Fruit fly (Drosophila melanogaster) whole organism, embryonic: ENCODE data around the gene CG9300.
A peak's percentile ranks its signal among the peaks of the same experiment; 100 is the strongest.

ENCODE experiments used
- Asciz ChIP-seq: fragments of 200-800 bp; sonication (Bioruptor generic); optimal IDR thresholded peaks from 2 replicates; lab custom pipeline; 2017; ENCODE audit warnings: missing biosample characterization, mild to moderate bottlenecking, missing genetic modification characterization, missing genetic modification reagents
- B-H2 ChIP-seq: fragments of 200-800 bp; sonication (Bioruptor generic); optimal IDR thresholded peaks from 2 replicates; lab custom pipeline; 2018; ENCODE audit warnings: missing biosample characterization, mild to moderate bottlenecking, missing genetic modification characterization
- Blimp-1 ChIP-seq: fragments of 200-800 bp; sonication (Bioruptor generic); optimal IDR thresholded peaks from 3 replicates; lab custom pipeline; 2018; ENCODE audit warnings: missing biosample characterization, missing genetic modification characterization, mild to moderate bottlenecking, moderate library complexity, missing genetic modification reagents
- CG11093 ChIP-seq: fragments of 200-800 bp; sonication (Bioruptor generic); IDR thresholded peaks from 3 replicates; pipeline ENCODE4 v1.3.6; 2022; ENCODE audit warnings: missing biosample characterization, missing genetic modification characterization
- CG1603 ChIP-seq: fragments of 200-800 bp; sonication (Bioruptor generic); optimal IDR thresholded peaks from 2 replicates; lab custom pipeline; 2019; ENCODE audit warnings: missing biosample characterization, mild to moderate bottlenecking, missing genetic modification characterization, moderate library complexity
- CG17612 ChIP-seq: fragments of 200-800 bp; sonication (Bioruptor generic); IDR thresholded peaks from 2 replicates; pipeline ENCODE4 v1.3.6; 2022; ENCODE audit warnings: missing biosample characterization, missing genetic modification characterization
- CG2712 ChIP-seq: fragments of 200-800 bp; optimal IDR thresholded peaks from 3 replicates; lab custom pipeline; 2019; ENCODE audit warnings: missing biosample characterization, mild to moderate bottlenecking, missing genetic modification characterization, moderate library complexity
- CG2875 ChIP-seq: fragments of 200-800 bp; sonication (Bioruptor generic); optimal IDR thresholded peaks from 2 replicates; lab custom pipeline; 2017; ENCODE audit warnings: missing biosample characterization, mild to moderate bottlenecking, missing genetic modification characterization, missing genetic modification reagents
- CG42726 ChIP-seq: fragments of 200-800 bp; sonication (Bioruptor generic); IDR thresholded peaks from 2 replicates; pipeline ENCODE4 v1.3.6; 2022; ENCODE audit warnings: missing biosample characterization, missing genetic modification characterization; ENCODE audit not compliant: partially characterized antibody
- CG4360 ChIP-seq: fragments of 200-800 bp; sonication (Bioruptor generic); IDR thresholded peaks from 2 replicates; pipeline ENCODE4 v1.3.6; 2022; ENCODE audit warnings: missing biosample characterization, missing genetic modification characterization
- CG8290 ChIP-seq, 3 experiments: fragments of 200-800 bp; sonication (Bioruptor generic); optimal IDR thresholded peaks; 2 replicates each; lab custom pipeline; 2016 to 2019; ENCODE audit warnings: missing biosample characterization in 3 of 3, missing genetic modification characterization in 3 of 3, mild to moderate bottlenecking in 2 of 3, moderate library complexity in 1 of 3
- CG9215 ChIP-seq: fragments of 200-800 bp; sonication (Bioruptor generic); IDR thresholded peaks from 2 replicates; pipeline ENCODE4 v1.3.6; 2022; ENCODE audit warnings: missing biosample characterization, missing genetic modification characterization
- CG9797 ChIP-seq: fragments of 200-800 bp; sonication (Bioruptor generic); optimal IDR thresholded peaks from 3 replicates; lab custom pipeline; 2018; ENCODE audit warnings: missing biosample characterization, mild to moderate bottlenecking, missing genetic modification characterization
- Deaf1 ChIP-seq: fragments of 200-800 bp; optimal IDR thresholded peaks from 3 replicates; lab custom pipeline; 2019; ENCODE audit warnings: missing biosample characterization, mild to moderate bottlenecking, missing genetic modification characterization, moderate library complexity
- Dek ChIP-seq: fragments of 200-800 bp; sonication (Bioruptor generic); optimal IDR thresholded peaks from 3 replicates; lab custom pipeline; 2019; ENCODE audit warnings: missing biosample characterization, mild to moderate bottlenecking, missing genetic modification characterization, moderate library complexity
- Dip3 ChIP-seq: fragments of 200-800 bp; sonication (Bioruptor generic); optimal IDR thresholded peaks from 3 replicates; lab custom pipeline; 2016; ENCODE audit warnings: missing biosample characterization, missing genetic modification characterization
- Doc2 ChIP-seq: fragments of 200-800 bp; sonication (Bioruptor generic); IDR thresholded peaks from 2 replicates; pipeline ENCODE4 v1.3.6; 2022; ENCODE audit warnings: missing biosample characterization, missing genetic modification characterization
- E2f1 ChIP-seq: fragments of 200-800 bp; sonication (Bioruptor generic); IDR thresholded peaks from 2 replicates; pipeline ENCODE4 v1.3.6; 2022; ENCODE audit warnings: missing biosample characterization, missing genetic modification characterization
- Gsc ChIP-seq: fragments of 200-800 bp; sonication (Bioruptor generic); IDR thresholded peaks from 2 replicates; pipeline ENCODE4 v1.3.6; 2022; ENCODE audit warnings: missing biosample characterization, missing genetic modification characterization
- Lim3 ChIP-seq: fragments of 200-800 bp; sonication (Bioruptor generic); IDR thresholded peaks from 2 replicates; pipeline ENCODE4 v1.3.6; 2022; ENCODE audit warnings: missing biosample characterization, missing genetic modification characterization
- Med ChIP-seq: fragments of 200-800 bp; sonication (Bioruptor generic); peaks from one replicate; lab custom pipeline; 2016; ENCODE audit warnings: missing biosample characterization, missing genetic modification characterization, mild to moderate bottlenecking, inconsistent platforms, moderate library complexity
- Rx ChIP-seq: fragments of 200-800 bp; sonication (Bioruptor generic); IDR thresholded peaks from 2 replicates; pipeline ENCODE4 v1.3.6; 2022; ENCODE audit warnings: missing biosample characterization, missing genetic modification characterization
- Stat92E ChIP-seq, 3 experiments: fragments of >200 bp in 2 of 3; fragments of 200-800 bp in 1 of 3; sonication (Bioruptor generic) in 1 of 3; optimal IDR thresholded peaks; 2 replicates each; lab custom pipeline; 2017 to 2019; ENCODE audit warnings: missing biosample characterization in 3 of 3, missing genetic modification characterization in 3 of 3, mild to moderate bottlenecking in 1 of 3, moderate library complexity in 1 of 3
- az2 ChIP-seq: fragments of 200-800 bp; sonication (Bioruptor generic); optimal IDR thresholded peaks from 3 replicates; lab custom pipeline; 2016; ENCODE audit warnings: missing biosample characterization, missing genetic modification characterization
- caup ChIP-seq: fragments of 200-800 bp; sonication (Bioruptor generic); optimal IDR thresholded peaks from 3 replicates; lab custom pipeline; 2017; ENCODE audit warnings: missing biosample characterization, mild to moderate bottlenecking, missing genetic modification characterization, moderate library complexity; ENCODE audit not compliant: severe bottlenecking
- cg ChIP-seq: fragments of 200-800 bp; sonication (Bioruptor generic); optimal IDR thresholded peaks from 3 replicates; lab custom pipeline; 2019; ENCODE audit warnings: missing biosample characterization, mild to moderate bottlenecking, missing genetic modification characterization, moderate library complexity
- chinmo ChIP-seq: fragments of 200-800 bp; sonication (Bioruptor generic); IDR thresholded peaks from 4 replicates; pipeline ENCODE4 v1.3.6; 2022; ENCODE audit warnings: missing biosample characterization, missing genetic modification characterization; ENCODE audit not compliant: partially characterized antibody
- corto ChIP-seq: fragments of 200-800 bp; sonication (Bioruptor generic); optimal IDR thresholded peaks from 2 replicates; lab custom pipeline; 2016; ENCODE audit warnings: missing biosample characterization, mild to moderate bottlenecking, missing genetic modification characterization, moderate library complexity
- crol ChIP-seq: fragments of 200-800 bp; sonication (Bioruptor generic); IDR thresholded peaks from 2 replicates; pipeline ENCODE4 v1.3.6; 2022; ENCODE audit warnings: missing biosample characterization, missing genetic modification characterization
- crp ChIP-seq, 2 experiments: fragments of 200-800 bp; sonication (Bioruptor generic); optimal IDR thresholded peaks; 2 replicates in 1 of 2; 3 replicates in 1 of 2; lab custom pipeline; 2017; ENCODE audit warnings: missing biosample characterization in 2 of 2, missing genetic modification characterization in 2 of 2, mild to moderate bottlenecking in 1 of 2, moderate library complexity in 1 of 2
- disco-r ChIP-seq: fragments of 200-800 bp; sonication (Bioruptor generic); optimal IDR thresholded peaks from 2 replicates; lab custom pipeline; 2016; ENCODE audit warnings: missing biosample characterization, missing genetic modification characterization
- dm ChIP-seq: fragments of 200-800 bp; sonication (Bioruptor generic); optimal IDR thresholded peaks from 3 replicates; lab custom pipeline; 2016; ENCODE audit warnings: missing biosample characterization, missing genetic modification characterization
- dmrt11E ChIP-seq: fragments of 200-800 bp; sonication (Bioruptor generic); optimal IDR thresholded peaks from 3 replicates; lab custom pipeline; 2018; ENCODE audit warnings: missing biosample characterization, mild to moderate bottlenecking, missing genetic modification characterization, moderate library complexity
- gem ChIP-seq: fragments of 200-800 bp; sonication (Bioruptor generic); optimal IDR thresholded peaks from 2 replicates; lab custom pipeline; 2019; ENCODE audit warnings: missing biosample characterization, mild to moderate bottlenecking, missing genetic modification characterization, moderate library complexity
- gsb-n ChIP-seq: fragments of 200-800 bp; sonication (Bioruptor generic); optimal IDR thresholded peaks from 3 replicates; lab custom pipeline; 2018; ENCODE audit warnings: missing biosample characterization, mild to moderate bottlenecking, missing genetic modification characterization
- hth ChIP-seq: fragments of >200 bp; optimal IDR thresholded peaks from 2 replicates; lab custom pipeline; 2017; ENCODE audit warnings: inconsistent platforms
- kay ChIP-seq: fragments of 200-800 bp; sonication (Bioruptor generic); optimal IDR thresholded peaks from 2 replicates; lab custom pipeline; 2016; ENCODE audit warnings: missing biosample characterization, missing genetic modification characterization
- p53 ChIP-seq: fragments of 200-800 bp; sonication (Bioruptor generic); optimal IDR thresholded peaks from 2 replicates; lab custom pipeline; 2016; ENCODE audit warnings: missing biosample characterization, missing genetic modification characterization
- pan ChIP-seq, 4 experiments: fragments of >200 bp in 3 of 4; fragments of 200-800 bp in 1 of 4; sonication (Bioruptor generic) in 1 of 4; optimal IDR thresholded peaks in 3 of 4; IDR thresholded peaks in 1 of 4; 2 replicates each; pipeline versions ENCODE4 v1.3.6 to Lab custom; 2017 to 2022; ENCODE audit warnings: missing biosample characterization in 2 of 4, missing genetic modification characterization in 2 of 4, mixed read lengths in 1 of 4
- repo ChIP-seq: fragments of 200-800 bp; sonication (Bioruptor generic); optimal IDR thresholded peaks from 2 replicates; lab custom pipeline; 2016; ENCODE audit warnings: missing biosample characterization, missing genetic modification characterization
- row ChIP-seq: fragments of 200-800 bp; sonication (Bioruptor generic); IDR thresholded peaks from 3 replicates; pipeline ENCODE4 v1.3.6; 2022; ENCODE audit warnings: missing biosample characterization, missing genetic modification characterization
- tll ChIP-seq, 2 experiments: fragments of 200-800 bp in 1 of 2; fragments of >200 bp in 1 of 2; sonication (Bioruptor generic) in 1 of 2; optimal IDR thresholded peaks; 2 replicates each; lab custom pipeline; 2017 to 2019; ENCODE audit warnings: missing biosample characterization in 2 of 2, missing genetic modification characterization in 2 of 2, mild to moderate bottlenecking in 1 of 2, moderate library complexity in 1 of 2
- zen ChIP-seq: fragments of 200-800 bp; sonication (Bioruptor generic); optimal IDR thresholded peaks from 3 replicates; lab custom pipeline; 2018; ENCODE audit warnings: missing biosample characterization, mild to moderate bottlenecking, missing genetic modification characterization, moderate library complexity

The CG9300 gene

DNA sequence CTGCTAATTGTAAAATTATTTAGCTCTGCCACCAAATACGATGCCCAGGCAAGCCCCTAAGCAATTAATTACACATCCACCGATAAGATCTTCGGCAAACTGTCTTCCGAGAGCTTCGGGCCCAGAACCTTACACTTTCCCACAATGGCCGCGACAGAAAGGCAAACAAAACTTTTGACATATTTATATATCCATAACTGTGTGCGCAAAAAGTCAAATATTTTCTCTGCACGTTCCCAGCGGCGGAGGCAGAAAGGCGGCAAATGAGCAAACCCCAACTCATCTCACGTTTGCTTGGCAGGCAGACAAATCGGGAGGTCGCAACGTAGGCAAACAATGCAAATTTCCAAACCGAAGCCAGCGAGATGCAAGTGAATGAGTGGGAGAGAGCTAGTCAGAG lies 7.0 kb downstream of the CG9300 start (continued):
- TF ChIP-seq Blimp-1 (GFP tag; lab: Kevin White, UChicago) (peak; percentile 1), CG11093 (GFP tag; lab: Robert Waterston, UW) (no peak), hth (lab: Kevin White, UChicago) (no peak), B-H2 (GFP tag; lab: Kevin White, UChicago) (no peak), Asciz (GFP tag; lab: Kevin White, UChicago) (no peak), Med (GFP tag; lab: Kevin White, UChicago) (peak; percentile 53), tll (GFP tag; optimal IDR thresholded peaks at IDR 0.05; lab: Kevin White, UChicago) (peak in 1 of 2 experiments; percentile 56), gsb-n (tag; lab: Kevin White, UChicago) (no peak), repo (GFP tag; lab: Kevin White, UChicago) (no peak), p53 (GFP tag; lab: Kevin White, UChicago) (no peak), Doc2 (no peak), Dip3 (GFP tag; lab: Kevin White, UChicago) (no peak), corto (GFP tag; lab: Kevin White, UChicago) (no peak), az2 (GFP tag; lab: Kevin White, UChicago) (no peak), Deaf1 (tag; lab: Kevin White, UChicago) (no peak)

- TF ChIP-seq cg (peak; percentile 43), CG4360 (GFP tag; lab: Robert Waterston, UW) (peak; percentile 73), CG42726 (GFP tag; lab: Robert Waterston, UW) (no peak), crol (GFP tag; lab: Robert Waterston, UW) (peak; percentile 39), Asciz (GFP tag; lab: Kevin White, UChicago) (no peak)
These were observed 7.9 kb downstream of the CG9300 start for dm6 chr3L:19560005-19560694.

DNA sequence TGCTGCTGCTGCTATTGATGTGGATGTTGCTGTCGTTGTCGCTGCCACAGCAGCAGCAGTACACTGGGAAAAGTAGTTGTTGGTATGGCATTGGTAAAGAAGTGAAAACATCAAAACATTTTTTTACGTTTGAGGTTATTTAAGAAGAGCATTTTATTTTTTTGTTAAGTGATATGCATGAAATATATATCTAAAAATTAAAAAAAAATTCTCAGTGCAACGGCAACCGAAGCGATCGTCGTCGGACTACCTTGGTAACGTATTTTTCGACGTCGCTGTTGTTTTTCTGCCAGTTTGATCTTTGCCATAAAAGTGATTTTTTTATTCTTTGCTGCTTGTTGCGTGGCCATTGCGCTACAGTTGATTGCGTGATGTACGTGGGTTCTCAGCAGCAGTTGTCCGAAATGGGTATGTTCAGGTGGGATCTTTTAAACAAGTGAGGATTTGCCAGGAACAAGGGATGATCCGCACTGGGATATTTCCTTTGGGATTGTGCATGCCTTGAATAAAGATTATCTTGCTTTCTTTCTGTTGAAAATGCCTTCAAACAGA lies 8.6 kb downstream of the CG9300 start:
- TF ChIP-seq kay (GFP tag; lab: Kevin White, UChicago) (peak; percentile 87), CG2875 (GFP tag; lab: Kevin White, UChicago) (peak; percentile 92), disco-r (GFP tag; lab: Kevin White, UChicago) (peak; percentile 83), Dek (peak; percentile 93), CG1603 (tag; lab: Kevin White, UChicago) (peak; percentile 86), row (GFP tag; lab: Robert Waterston, UW) (peak; percentile 96), CG8290 (GFP tag; optimal IDR thresholded peaks at IDR 0.05; lab: Kevin White, UChicago) (peak; percentile 95), CG8290 (tag; optimal IDR thresholded peaks at IDR 0.05; lab: Kevin White, UChicago) (peak; percentile 76 to 94), pan (optimal IDR thresholded peaks at IDR 0.05; lab: Kevin White, UChicago) (no peak), pan (GFP tag; optimal IDR thresholded peaks at IDR 0.05 in 1 of 2, IDR thresholded peaks at IDR 0.05 in 1 of 2) (peak in 1 of 2 experiments; percentile 94), Rx (GFP tag; lab: Robert Waterston, UW) (peak; percentile 87), dmrt11E (tag; lab: Kevin White, UChicago) (peak; percentile 98), crp (GFP tag; optimal IDR thresholded peaks at IDR 0.05; lab: Kevin White, UChicago) (peak in 1 of 2 experiments; percentile 55), zen (tag; lab: Kevin White, UChicago) (peak; percentile 99), gem (peak; percentile 98), E2f1 (GFP tag; lab: Robert Waterston, UW) (peak; percentile 96), dm (peak; percentile 85), CG9797 (GFP tag; lab: Kevin White, UChicago) (peak; percentile 43), CG17612 (GFP tag; lab: Robert Waterston, UW) (peak; percentile 79), CG9215 (GFP tag; lab: Robert Waterston, UW) (peak; percentile 87), caup (peak; percentile 94), p53 (GFP tag; lab: Kevin White, UChicago) (peak; percentile 75), Stat92E (GFP tag; optimal IDR thresholded peaks at IDR 0.05; lab: Kevin White, UChicago) (peak in 1 of 3 experiments; percentile 90), Lim3 (GFP tag; lab: Robert Waterston, UW) (peak; percentile 83; the same call in 1 of the 2 replicates), CG2712 (tag; lab: Kevin White, UChicago) (peak; percentile 97), chinmo (GFP tag; lab: Robert Waterston, UW) (0 out of 4 replicates have a peak, but pooled peaks have one; percentile 70), Gsc (GFP tag; lab: Robert Waterston, UW) (no peak)
